Worm (Caenorhabditis elegans): ENCODE data around the gene gip-1.

- no peak for TF ChIP-seq unc-39 (tag; optimal IDR thresholded peaks at IDR 0.05)
- TF ChIP-seq unc-62 (GFP tag; optimal IDR thresholded peaks at IDR 0.05 in 1 of 2): no peak
- no peak for TF ChIP-seq unc-62 (tag; optimal IDR thresholded peaks at IDR 0.05)
- TF ChIP-seq nhr-6 (tag; optimal IDR thresholded peaks at IDR 0.05): no peak
Observed at ce11 chrIII:2391704-2392103, 44.3 kb downstream of the gip-1 start.

Measured in whole organism, L4 larva.